Worm (Caenorhabditis elegans) whole organism, young adult: Measurements from ENCODE around the gene lir-2.

ENCODE experiments used
- B0336.3 ChIP-seq: fragments of 200-800 bp; sonication (Bioruptor generic); IDR thresholded peaks from 2 replicates; pipeline ENCODE4 v1.3.6; 2022; ENCODE audit warnings: missing genetic modification characterization, missing compliant biosample characterization
- D2030.7 ChIP-seq: fragments of 200-800 bp; sonication (Bioruptor generic); IDR thresholded peaks from 2 replicates; pipeline ENCODE4 v1.3.6; 2022; ENCODE audit warnings: missing genetic modification reagents, missing genetic modification characterization, missing compliant biosample characterization
- F10E7.11 ChIP-seq: sonication (generic microtip); optimal IDR thresholded peaks from 2 replicates; lab custom pipeline; 2017; ENCODE audit warnings: mild to moderate bottlenecking, missing genetic modification characterization, moderate library complexity, missing compliant biosample characterization
- F22D6.2 ChIP-seq: sonication (generic microtip); optimal IDR thresholded peaks from 2 replicates; lab custom pipeline; 2016; ENCODE audit warnings: mild to moderate bottlenecking, missing genetic modification characterization, missing compliant biosample characterization
- F33H1.4 ChIP-seq: fragments of 200-800 bp; sonication (Bioruptor generic); IDR thresholded peaks from 2 replicates; pipeline ENCODE4 v1.3.6; 2022; ENCODE audit warnings: missing genetic modification reagents, missing genetic modification characterization, missing compliant biosample characterization
- F39B2.1 ChIP-seq: fragments of 200-800 bp; sonication (Bioruptor generic); IDR thresholded peaks from 2 replicates; pipeline ENCODE4 v1.3.6; 2022; ENCODE audit warnings: missing genetic modification reagents, missing genetic modification characterization, missing compliant biosample characterization
- Y67H2A.10 ChIP-seq: fragments of 200-800 bp; sonication (Bioruptor generic); conservative IDR thresholded peaks from 2 replicates; pipeline ENCODE4 v1.3.6; 2022; ENCODE audit warnings: missing genetic modification reagents, missing genetic modification characterization, missing compliant biosample characterization
- Y95B8A.8 ChIP-seq: fragments of 200-800 bp; sonication (Bioruptor generic); IDR thresholded peaks from 2 replicates; pipeline ENCODE4 v1.3.6; 2022; ENCODE audit warnings: missing genetic modification reagents, missing genetic modification characterization, missing compliant biosample characterization
- ZK185.1 ChIP-seq: sonication (generic microtip); optimal IDR thresholded peaks from 2 replicates; lab custom pipeline; 2016; ENCODE audit warnings: mild to moderate bottlenecking, missing genetic modification characterization, missing compliant biosample characterization; ENCODE audit not compliant: poor library complexity, severe bottlenecking
- ama-1 ChIP-seq, 3 experiments: fragments of 150-350 bp in 1 of 3; sonication (generic microtip) in 2 of 3; optimal IDR thresholded peaks; 2 replicates each; lab custom pipeline; 2014 to 2018; ENCODE audit warnings: missing biosample characterization in 2 of 3, missing genetic modification characterization in 2 of 3, missing genetic modification reagents in 2 of 3
- atf-7 ChIP-seq: sonication (generic microtip); optimal IDR thresholded peaks from 2 replicates; lab custom pipeline; 2017; ENCODE audit warnings: mild to moderate bottlenecking, missing genetic modification characterization, missing compliant biosample characterization
- attf-6 ChIP-seq: fragments of 200-800 bp; sonication (Bioruptor generic); IDR thresholded peaks from 2 replicates; pipeline ENCODE4 v1.3.6; 2022; ENCODE audit warnings: missing genetic modification reagents, missing genetic modification characterization, missing compliant biosample characterization
- cebp-2 ChIP-seq: fragments of 200-800 bp; sonication (Bioruptor generic); IDR thresholded peaks from 2 replicates; pipeline ENCODE4 v1.3.6; 2022; ENCODE audit warnings: missing genetic modification characterization, missing compliant biosample characterization
- ceh-100 ChIP-seq: fragments of 200-800 bp; sonication (Bioruptor generic); IDR thresholded peaks from 2 replicates; pipeline ENCODE4 v1.3.6; 2022; ENCODE audit warnings: missing genetic modification reagents, missing genetic modification characterization, missing compliant biosample characterization
- ceh-40 ChIP-seq: fragments of 200-800 bp; sonication (Bioruptor generic); IDR thresholded peaks from 2 replicates; pipeline ENCODE4 v1.3.6; 2022; ENCODE audit warnings: missing genetic modification characterization, missing compliant biosample characterization
- ceh-58 ChIP-seq: fragments of 200-800 bp; sonication (Bioruptor generic); IDR thresholded peaks from 2 replicates; pipeline ENCODE4 v1.3.6; 2022; ENCODE audit warnings: missing genetic modification characterization, missing compliant biosample characterization
- ceh-91 ChIP-seq: fragments of 200-800 bp; sonication (Bioruptor generic); IDR thresholded peaks from 2 replicates; pipeline ENCODE4 v1.3.6; 2022; ENCODE audit warnings: missing genetic modification reagents, missing genetic modification characterization, missing compliant biosample characterization
- die-1 ChIP-seq: sonication (generic microtip); optimal IDR thresholded peaks from 2 replicates; lab custom pipeline; 2016; ENCODE audit warnings: missing genotype, mild to moderate bottlenecking, missing genetic modification characterization, missing compliant biosample characterization
- dox-1 ChIP-seq: fragments of 200-800 bp; sonication (Bioruptor generic); IDR thresholded peaks from 2 replicates; pipeline ENCODE4 v1.3.6; 2022; ENCODE audit warnings: missing genetic modification reagents, missing genetic modification characterization, missing compliant biosample characterization
- dpl-1 ChIP-seq: fragments of 150-350 bp; optimal IDR thresholded peaks from 2 replicates; lab custom pipeline; 2014; ENCODE audit warnings: missing biosample characterization, missing genetic modification reagents, missing genetic modification characterization
- gei-17 ChIP-seq: fragments of 200-800 bp; sonication (Bioruptor generic); optimal IDR thresholded peaks from 2 replicates; lab custom pipeline; 2018; ENCODE audit warnings: mild to moderate bottlenecking, missing genetic modification characterization, missing compliant biosample characterization
- him-1 ChIP-seq: sonication (generic microtip); optimal IDR thresholded peaks from 2 replicates; lab custom pipeline; 2016; ENCODE audit warnings: missing genotype, missing genetic modification reagents, missing genetic modification characterization, missing compliant biosample characterization
- hrde-1 ChIP-seq: sonication (generic microtip); optimal IDR thresholded peaks from 2 replicates; lab custom pipeline; 2016; ENCODE audit warnings: missing genetic modification characterization, mild to moderate bottlenecking, missing compliant biosample characterization, moderate library complexity, missing genotype, missing genetic modification reagents, borderline replicate concordance
- let-526 ChIP-seq: fragments of 200-800 bp; sonication (Bioruptor generic); IDR thresholded peaks from 2 replicates; pipeline ENCODE4 v1.3.6; 2022; ENCODE audit warnings: missing genetic modification reagents, missing genetic modification characterization, missing compliant biosample characterization
- let-607 ChIP-seq, 2 experiments: fragments of 200-800 bp in 1 of 2; sonication (Bioruptor generic) in 1 of 2; sonication (generic microtip) in 1 of 2; optimal IDR thresholded peaks; 2 replicates each; lab custom pipeline; 2016 to 2018; ENCODE audit warnings: mild to moderate bottlenecking in 2 of 2, missing compliant biosample characterization in 2 of 2, missing genetic modification characterization in 2 of 2, moderate library complexity in 2 of 2, missing genotype in 1 of 2
- lin-26 ChIP-seq: fragments of 200-800 bp; sonication (Bioruptor generic); IDR thresholded peaks from 2 replicates; pipeline ENCODE4 v1.3.6; 2022; ENCODE audit warnings: missing genetic modification reagents, missing genetic modification characterization, missing compliant biosample characterization
- lin-35 ChIP-seq, 3 experiments: fragments of 150-350 bp in 2 of 3; sonication (generic microtip) in 1 of 3; optimal IDR thresholded peaks; 2 replicates each; lab custom pipeline; 2014 to 2018; ENCODE audit warnings: missing biosample characterization in 3 of 3, missing genetic modification characterization in 3 of 3, missing genetic modification reagents in 3 of 3
- lin-40 ChIP-seq: sonication (generic microtip); optimal IDR thresholded peaks from 2 replicates; lab custom pipeline; 2016; ENCODE audit warnings: missing genetic modification characterization, mild to moderate bottlenecking, missing compliant biosample characterization, missing genotype, missing genetic modification reagents
- lin-54 ChIP-seq: fragments of 200-800 bp; sonication (Bioruptor generic); optimal IDR thresholded peaks from 2 replicates; lab custom pipeline; 2018; ENCODE audit warnings: mild to moderate bottlenecking, missing genetic modification characterization, missing compliant biosample characterization
- lsy-27 ChIP-seq: sonication (generic microtip); optimal IDR thresholded peaks from 2 replicates; lab custom pipeline; 2017; ENCODE audit warnings: missing genetic modification characterization, mild to moderate bottlenecking, missing compliant biosample characterization, antibody characterized with exemption, missing genotype, borderline replicate concordance; ENCODE audit not compliant: insufficient read depth
- madf-10 ChIP-seq: sonication (generic microtip); optimal IDR thresholded peaks from 2 replicates; lab custom pipeline; 2016; ENCODE audit warnings: mild to moderate bottlenecking, missing genetic modification characterization, missing compliant biosample characterization
- madf-8 ChIP-seq: fragments of 200-800 bp; sonication (Bioruptor generic); conservative IDR thresholded peaks from 2 replicates; pipeline ENCODE4 v1.3.6; 2022; ENCODE audit warnings: missing genetic modification reagents, missing genetic modification characterization, missing compliant biosample characterization
- mes-4 ChIP-seq: sonication (generic microtip); optimal IDR thresholded peaks from 2 replicates; lab custom pipeline; 2016; ENCODE audit warnings: missing genotype, missing genetic modification characterization, missing compliant biosample characterization
- mxl-1 ChIP-seq: sonication (generic microtip); optimal IDR thresholded peaks from 2 replicates; lab custom pipeline; 2016; ENCODE audit warnings: missing genetic modification characterization, missing compliant biosample characterization
- nhr-27 ChIP-seq: fragments of 200-800 bp; sonication (Bioruptor generic); optimal IDR thresholded peaks from 2 replicates; lab custom pipeline; 2018; ENCODE audit warnings: mild to moderate bottlenecking, missing genetic modification characterization, moderate library complexity, missing compliant biosample characterization
- nhr-90 ChIP-seq: sonication (generic microtip); optimal IDR thresholded peaks from 2 replicates; lab custom pipeline; 2016; ENCODE audit warnings: missing genotype, mild to moderate bottlenecking, missing genetic modification characterization, missing compliant biosample characterization
- pbrm-1 ChIP-seq: fragments of 200-800 bp; sonication (Bioruptor generic); IDR thresholded peaks from 2 replicates; pipeline ENCODE4 v1.3.6; 2022; ENCODE audit warnings: missing genetic modification reagents, missing genetic modification characterization, missing compliant biosample characterization
- pha-4 ChIP-seq: fragments of 150-350 bp; sonication (generic microtip); optimal IDR thresholded peaks from 2 replicates; lab custom pipeline; 2014; ENCODE audit warnings: missing biosample characterization, missing genetic modification reagents, missing genetic modification characterization
- rcor-1 ChIP-seq: fragments of 200-800 bp; sonication (Bioruptor generic); IDR thresholded peaks from 2 replicates; pipeline ENCODE4 v1.3.6; 2022; ENCODE audit warnings: missing genetic modification reagents, missing genetic modification characterization, missing compliant biosample characterization
- sdz-38 ChIP-seq: sonication (generic microtip); optimal IDR thresholded peaks from 2 replicates; lab custom pipeline; 2016; ENCODE audit warnings: missing genotype, missing genetic modification characterization, missing compliant biosample characterization
- snpc-1.3 ChIP-seq: sonication (generic microtip); optimal IDR thresholded peaks from 2 replicates; lab custom pipeline; 2017; ENCODE audit warnings: missing genetic modification characterization, mild to moderate bottlenecking, missing compliant biosample characterization, antibody characterized with exemption, moderate library complexity, missing genotype, missing genetic modification reagents; ENCODE audit not compliant: insufficient read depth
- snpc-3.4 ChIP-seq: sonication (generic microtip); optimal IDR thresholded peaks from 2 replicates; lab custom pipeline; 2017; ENCODE audit warnings: missing genetic modification characterization, mild to moderate bottlenecking, missing compliant biosample characterization, antibody characterized with exemption, moderate library complexity, missing genotype, missing genetic modification reagents
- sptf-2 ChIP-seq: fragments of 200-800 bp; sonication (Bioruptor generic); optimal IDR thresholded peaks from 2 replicates; lab custom pipeline; 2018; ENCODE audit warnings: mild to moderate bottlenecking, missing genetic modification characterization, missing compliant biosample characterization
- tbp1 ChIP-seq: fragments of 200-800 bp; sonication (Bioruptor generic); optimal IDR thresholded peaks from 2 replicates; lab custom pipeline; 2018; ENCODE audit warnings: mild to moderate bottlenecking, missing genetic modification characterization, missing compliant biosample characterization
- zfh-2 ChIP-seq: fragments of 200-800 bp; sonication (Bioruptor generic); conservative IDR thresholded peaks from 2 replicates; pipeline ENCODE4 v1.3.6; 2022; ENCODE audit warnings: missing genetic modification reagents, missing genetic modification characterization, missing compliant biosample characterization
- ztf-25 ChIP-seq: fragments of 200-800 bp; sonication (Bioruptor generic); IDR thresholded peaks from 2 replicates; pipeline ENCODE4 v1.3.6; 2022; ENCODE audit warnings: missing genetic modification reagents, missing genetic modification characterization, missing compliant biosample characterization
- ztf-6 ChIP-seq: fragments of 200-800 bp; sonication (Bioruptor generic); IDR thresholded peaks from 2 replicates; pipeline ENCODE4 v1.3.6; 2022; ENCODE audit warnings: missing genetic modification reagents, missing genetic modification characterization, missing compliant biosample characterization

lir-2 gene

ce11 chrII:7642016-7642653 lies 24.9 kb upstream of the lir-2 start (continued):
- TF ChIP-seq nhr-27 (no peak), F33H1.4 (GFP tag; lab: Robert Waterston, UW) (no peak), dox-1 (GFP tag; lab: Robert Waterston, UW) (0 out of 2 replicates have a peak, but pooled peaks have one; percentile 14), ceh-40 (GFP tag; lab: Robert Waterston, UW) (no peak), tbp1 (GFP tag; lab: Kevin White, UChicago) (no peak), Y95B8A.8 (GFP tag; lab: Robert Waterston, UW) (no peak), pha-4 (no peak), madf-8 (GFP tag; lab: Robert Waterston, UW) (no peak), rcor-1 (GFP tag; lab: Robert Waterston, UW) (peak; percentile 35; the same call in 1 of the 2 replicates), ZK185.1 (tag; lab: Kevin White, UChicago) (no peak), sptf-2 (GFP tag; lab: Kevin White, UChicago) (no peak), zfh-2 (peak; percentile 93), sdz-38 (tag; lab: Kevin White, UChicago) (no peak), attf-6 (no peak), ama-1 (optimal IDR thresholded peaks at IDR 0.05; lab: Kevin White, UChicago) (no peak), ama-1 (GFP tag; optimal IDR thresholded peaks at IDR 0.05; lab: Kevin White, UChicago) (no peak), D2030.7 (GFP tag; lab: Robert Waterston, UW) (no peak), B0336.3 (GFP tag; lab: Robert Waterston, UW) (no peak), ceh-91 (GFP tag; lab: Robert Waterston, UW) (no peak), hrde-1 (tag; lab: Kevin White, UChicago) (no peak), lin-54 (no peak), F22D6.2 (tag; lab: Kevin White, UChicago) (no peak), atf-7 (no peak), Y67H2A.10 (GFP tag; lab: Robert Waterston, UW) (no peak), let-526 (no peak), dpl-1 (no peak), snpc-3.4 (tag; lab: Kevin White, UChicago) (no peak), snpc-1.3 (tag; lab: Kevin White, UChicago) (no peak), madf-10 (tag; lab: Kevin White, UChicago) (no peak), F39B2.1 (GFP tag; lab: Robert Waterston, UW) (no peak), lin-40 (peak; percentile 32), lsy-27 (no peak), ztf-25 (GFP tag; lab: Robert Waterston, UW) (no peak), ztf-6 (no peak), nhr-90 (no peak), gei-17 (no peak), pbrm-1 (GFP tag; lab: Robert Waterston, UW) (no peak), mes-4 (no peak), him-1 (tag; lab: Kevin White, UChicago) (no peak), F10E7.11 (tag; lab: Kevin White, UChicago) (no peak), lin-35 (GFP tag; optimal IDR thresholded peaks at IDR 0.05; lab: Kevin White, UChicago) (peak in 1 of 3 experiments; percentile 46), let-607 (tag; optimal IDR thresholded peaks at IDR 0.05; lab: Kevin White, UChicago) (no peak), cebp-2 (no peak), mxl-1 (tag; lab: Kevin White, UChicago) (no peak), die-1 (tag; lab: Kevin White, UChicago) (no peak), ceh-100 (no peak), ceh-58 (GFP tag; lab: Robert Waterston, UW) (no peak), lin-26 (no peak)
